Worm (Caenorhabditis elegans) whole organism, L2 larva: ENCODE results near the gene C14A6.12.

Experiments used
- blmp-1 ChIP-seq: sonication (generic microtip); optimal IDR thresholded peaks from 2 replicates; lab custom pipeline; 2017; ENCODE audit warnings: missing genetic modification characterization, mild to moderate bottlenecking, missing compliant biosample characterization, antibody characterized with exemption, moderate library complexity; ENCODE audit not compliant: insufficient read depth
- lin-39 ChIP-seq: fragments of 150-350 bp; optimal IDR thresholded peaks from 2 replicates; lab custom pipeline; 2014; ENCODE audit warnings: missing biosample characterization, missing genetic modification reagents, missing genetic modification characterization
- mdl-1 ChIP-seq, 2 experiments: fragments of 150-350 bp in 1 of 2; sonication (generic microtip) in 1 of 2; optimal IDR thresholded peaks; 2 replicates each; lab custom pipeline; 2017; ENCODE audit warnings: missing biosample characterization in 2 of 2, missing genetic modification characterization in 2 of 2
- nhr-129 ChIP-seq: fragments of 150-350 bp; optimal IDR thresholded peaks from 2 replicates; lab custom pipeline; 2014; ENCODE audit warnings: missing biosample characterization, missing genetic modification characterization
- nhr-21 ChIP-seq: fragments of 150-350 bp; optimal IDR thresholded peaks from 2 replicates; lab custom pipeline; 2014; ENCODE audit warnings: missing biosample characterization, missing genetic modification characterization
- nhr-237 ChIP-seq: fragments of 150-350 bp; optimal IDR thresholded peaks from 2 replicates; lab custom pipeline; 2014; ENCODE audit warnings: missing biosample characterization, missing genetic modification characterization
- nhr-77 ChIP-seq: fragments of 150-350 bp; optimal IDR thresholded peaks from 2 replicates; lab custom pipeline; 2014; ENCODE audit warnings: missing biosample characterization, missing genetic modification characterization
- unc-39 ChIP-seq: fragments of 150-350 bp; optimal IDR thresholded peaks from 2 replicates; lab custom pipeline; 2014; ENCODE audit warnings: missing biosample characterization, missing genetic modification characterization
- zag-1 ChIP-seq: fragments of 150-350 bp; optimal IDR thresholded peaks from 2 replicates; lab custom pipeline; 2014; ENCODE audit warnings: missing biosample characterization, missing genetic modification characterization
- ztf-4 ChIP-seq: fragments of 150-350 bp; optimal IDR thresholded peaks from 2 replicates; lab custom pipeline; 2014; ENCODE audit warnings: missing biosample characterization, missing genetic modification characterization

DNA sequence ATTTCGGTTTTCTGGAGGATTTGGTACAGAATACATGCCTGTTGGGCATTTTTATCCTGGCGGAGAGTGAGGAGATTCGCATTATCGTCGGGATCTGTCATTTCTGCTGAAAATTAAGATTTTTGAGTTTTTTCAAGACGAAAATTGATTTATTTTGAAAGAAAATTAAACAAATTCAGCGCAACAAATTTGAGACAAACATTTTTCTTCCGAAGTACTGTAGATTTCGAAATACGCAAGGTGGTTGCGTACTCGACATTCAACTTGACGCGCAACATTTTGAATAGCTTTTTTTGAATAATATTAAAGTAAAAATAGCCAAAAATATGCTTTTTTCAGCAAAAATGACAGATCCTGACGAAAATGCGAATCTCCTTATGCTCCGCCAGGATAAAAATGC lies 28.1 kb downstream of the C14A6.12 start, which contains the start of gene Y37H2A.7:
- TF ChIP-seq nhr-237 (tag; lab: Kevin White, UChicago) (no peak), nhr-21 (tag; lab: Kevin White, UChicago) (no peak), unc-39 (no peak), nhr-129 (tag; lab: Kevin White, UChicago) (no peak), mdl-1 (tag; optimal IDR thresholded peaks at IDR 0.05; lab: Kevin White, UChicago) (no peak), blmp-1 (tag; lab: Kevin White, UChicago) (no peak), zag-1 (no peak), lin-39 (tag; lab: Kevin White, UChicago) (no peak), nhr-77 (tag; lab: Kevin White, UChicago) (no peak), ztf-4 (no peak)
